Worm (Caenorhabditis elegans) whole organism, young adult: Measurements from ENCODE around the gene T25C12.3.
A peak's percentile ranks its signal among the peaks of the same experiment; 100 is the strongest.

Source experiments
- D2030.7 ChIP-seq: fragments of 200-800 bp; sonication (Bioruptor generic); IDR thresholded peaks from 2 replicates; pipeline ENCODE4 v1.3.6; 2022; ENCODE audit warnings: missing genetic modification reagents, missing genetic modification characterization, missing compliant biosample characterization
- F23B12.7 ChIP-seq: sonication (generic microtip); optimal IDR thresholded peaks from 2 replicates; lab custom pipeline; 2017; ENCODE audit warnings: missing genetic modification characterization, mild to moderate bottlenecking, missing compliant biosample characterization, antibody characterized with exemption, moderate library complexity; ENCODE audit not compliant: insufficient read depth
- F55B11.4 ChIP-seq: sonication (generic microtip); optimal IDR thresholded peaks from 2 replicates; lab custom pipeline; 2016; ENCODE audit warnings: missing compliant biosample characterization, missing genetic modification characterization, borderline replicate concordance; ENCODE audit not compliant: insufficient read depth
- F57C9.4 ChIP-seq: sonication (generic microtip); optimal IDR thresholded peaks from 2 replicates; lab custom pipeline; 2017; ENCODE audit warnings: mild to moderate bottlenecking, missing genetic modification characterization, missing compliant biosample characterization
- T07F8.4 ChIP-seq: sonication (generic microtip); optimal IDR thresholded peaks from 2 replicates; lab custom pipeline; 2016; ENCODE audit warnings: mild to moderate bottlenecking, missing genetic modification characterization, moderate library complexity, missing compliant biosample characterization
- Y53F4B.3 ChIP-seq: fragments of 200-800 bp; sonication (Bioruptor generic); IDR thresholded peaks from 2 replicates; pipeline ENCODE4 v1.3.6; 2022; ENCODE audit warnings: missing genetic modification reagents, missing genetic modification characterization, missing compliant biosample characterization
- Y53G8AR.9 ChIP-seq: fragments of 200-800 bp; sonication (Bioruptor generic); conservative IDR thresholded peaks from 2 replicates; pipeline ENCODE4 v1.3.6; 2022; ENCODE audit warnings: missing genetic modification reagents, missing genetic modification characterization, missing compliant biosample characterization
- Y67H2A.10 ChIP-seq: fragments of 200-800 bp; sonication (Bioruptor generic); conservative IDR thresholded peaks from 2 replicates; pipeline ENCODE4 v1.3.6; 2022; ENCODE audit warnings: missing genetic modification reagents, missing genetic modification characterization, missing compliant biosample characterization
- akir-1 ChIP-seq: fragments of 200-800 bp; sonication (Bioruptor generic); optimal IDR thresholded peaks from 2 replicates; lab custom pipeline; 2018; ENCODE audit warnings: mild to moderate bottlenecking, missing genetic modification characterization, moderate library complexity, missing compliant biosample characterization
- aptf-3 ChIP-seq: fragments of 200-800 bp; sonication (Bioruptor generic); IDR thresholded peaks from 2 replicates; pipeline ENCODE4 v1.3.6; 2022; ENCODE audit warnings: missing genetic modification characterization, missing compliant biosample characterization
- bed-2 ChIP-seq: fragments of 200-800 bp; sonication (Bioruptor generic); IDR thresholded peaks from 2 replicates; pipeline ENCODE4 v1.3.6; 2022; ENCODE audit warnings: missing genetic modification reagents, missing genetic modification characterization, missing compliant biosample characterization
- cebp-1 ChIP-seq, 2 experiments: fragments of 200-800 bp in 1 of 2; sonication (Bioruptor generic) in 1 of 2; sonication (generic microtip) in 1 of 2; IDR thresholded peaks in 1 of 2; optimal IDR thresholded peaks in 1 of 2; 2 replicates each; pipeline versions ENCODE4 v1.3.6 to Lab custom; 2017 to 2022; ENCODE audit warnings: missing compliant biosample characterization in 2 of 2, missing genetic modification characterization in 2 of 2, mild to moderate bottlenecking in 1 of 2, missing genetic modification reagents in 1 of 2, moderate library complexity in 1 of 2
- ceh-58 ChIP-seq: fragments of 200-800 bp; sonication (Bioruptor generic); IDR thresholded peaks from 2 replicates; pipeline ENCODE4 v1.3.6; 2022; ENCODE audit warnings: missing genetic modification characterization, missing compliant biosample characterization
- ceh-91 ChIP-seq: fragments of 200-800 bp; sonication (Bioruptor generic); IDR thresholded peaks from 2 replicates; pipeline ENCODE4 v1.3.6; 2022; ENCODE audit warnings: missing genetic modification reagents, missing genetic modification characterization, missing compliant biosample characterization
- chd-7 ChIP-seq: sonication (generic microtip); optimal IDR thresholded peaks from 2 replicates; lab custom pipeline; 2016; ENCODE audit warnings: mild to moderate bottlenecking, missing genetic modification characterization, moderate library complexity, missing compliant biosample characterization
- die-1 ChIP-seq: sonication (generic microtip); optimal IDR thresholded peaks from 2 replicates; lab custom pipeline; 2016; ENCODE audit warnings: missing genotype, mild to moderate bottlenecking, missing genetic modification characterization, missing compliant biosample characterization
- dox-1 ChIP-seq: fragments of 200-800 bp; sonication (Bioruptor generic); IDR thresholded peaks from 2 replicates; pipeline ENCODE4 v1.3.6; 2022; ENCODE audit warnings: missing genetic modification reagents, missing genetic modification characterization, missing compliant biosample characterization
- dpl-1 ChIP-seq: fragments of 150-350 bp; optimal IDR thresholded peaks from 2 replicates; lab custom pipeline; 2014; ENCODE audit warnings: missing biosample characterization, missing genetic modification reagents, missing genetic modification characterization
- egl-44 ChIP-seq: fragments of 200-800 bp; sonication (Bioruptor generic); IDR thresholded peaks from 2 replicates; pipeline ENCODE4 v1.3.6; 2022; ENCODE audit warnings: missing genetic modification reagents, missing genetic modification characterization, missing compliant biosample characterization
- egrh-3 ChIP-seq: fragments of 200-800 bp; sonication (Bioruptor generic); IDR thresholded peaks from 2 replicates; pipeline ENCODE4 v1.3.6; 2022; ENCODE audit warnings: missing genetic modification reagents, missing genetic modification characterization, missing compliant biosample characterization
- hlh-12 ChIP-seq: sonication (generic microtip); optimal IDR thresholded peaks from 2 replicates; lab custom pipeline; 2016; ENCODE audit warnings: missing genetic modification characterization, missing compliant biosample characterization
- hlh-26 ChIP-seq: fragments of 200-800 bp; sonication (Bioruptor generic); conservative IDR thresholded peaks from 2 replicates; pipeline ENCODE4 v1.3.6; 2022; ENCODE audit warnings: missing genetic modification reagents, missing genetic modification characterization, missing compliant biosample characterization
- hmg-1.2 ChIP-seq: fragments of 200-800 bp; sonication (Bioruptor generic); IDR thresholded peaks from 2 replicates; pipeline ENCODE4 v1.3.6; 2022; ENCODE audit warnings: missing genetic modification reagents, missing genetic modification characterization, missing compliant biosample characterization
- lag-1 ChIP-seq: fragments of 200-800 bp; sonication (Bioruptor generic); IDR thresholded peaks from 2 replicates; pipeline ENCODE4 v1.3.6; 2022; ENCODE audit warnings: missing genetic modification reagents, missing genetic modification characterization, missing compliant biosample characterization
- let-526 ChIP-seq: fragments of 200-800 bp; sonication (Bioruptor generic); IDR thresholded peaks from 2 replicates; pipeline ENCODE4 v1.3.6; 2022; ENCODE audit warnings: missing genetic modification reagents, missing genetic modification characterization, missing compliant biosample characterization
- lin-54 ChIP-seq: fragments of 200-800 bp; sonication (Bioruptor generic); optimal IDR thresholded peaks from 2 replicates; lab custom pipeline; 2018; ENCODE audit warnings: mild to moderate bottlenecking, missing genetic modification characterization, missing compliant biosample characterization
- lir-1 ChIP-seq: fragments of 200-800 bp; sonication (Bioruptor generic); conservative IDR thresholded peaks from 2 replicates; pipeline ENCODE4 v1.3.6; 2022; ENCODE audit warnings: missing genetic modification reagents, missing genetic modification characterization, missing compliant biosample characterization
- lsl-1 ChIP-seq: fragments of 200-800 bp; sonication (Bioruptor generic); optimal IDR thresholded peaks from 2 replicates; lab custom pipeline; 2018; ENCODE audit warnings: mild to moderate bottlenecking, missing genetic modification characterization, moderate library complexity, missing compliant biosample characterization
- madf-3 ChIP-seq: fragments of 200-800 bp; sonication (Bioruptor generic); IDR thresholded peaks from 2 replicates; pipeline ENCODE4 v1.3.6; 2022; ENCODE audit warnings: missing genetic modification reagents, missing genetic modification characterization, missing compliant biosample characterization
- madf-6 ChIP-seq: fragments of 200-800 bp; sonication (Bioruptor generic); IDR thresholded peaks from 2 replicates; pipeline ENCODE4 v1.3.6; 2022; ENCODE audit warnings: missing genetic modification reagents, missing genetic modification characterization, missing compliant biosample characterization
- madf-8 ChIP-seq: fragments of 200-800 bp; sonication (Bioruptor generic); conservative IDR thresholded peaks from 2 replicates; pipeline ENCODE4 v1.3.6; 2022; ENCODE audit warnings: missing genetic modification reagents, missing genetic modification characterization, missing compliant biosample characterization
- mcd-1 ChIP-seq: fragments of 200-800 bp; sonication (Bioruptor generic); IDR thresholded peaks from 2 replicates; pipeline ENCODE4 v1.3.6; 2022; ENCODE audit warnings: missing genetic modification reagents, missing genetic modification characterization, missing compliant biosample characterization
- mes-4 ChIP-seq: sonication (generic microtip); optimal IDR thresholded peaks from 2 replicates; lab custom pipeline; 2016; ENCODE audit warnings: missing genotype, missing genetic modification characterization, missing compliant biosample characterization
- nfya-2 ChIP-seq: fragments of 200-800 bp; sonication (Bioruptor generic); IDR thresholded peaks from 2 replicates; pipeline ENCODE4 v1.3.6; 2022; ENCODE audit warnings: missing genetic modification reagents, missing genetic modification characterization, missing compliant biosample characterization
- nfyb-1 ChIP-seq: fragments of 200-800 bp; sonication (Bioruptor generic); IDR thresholded peaks from 2 replicates; pipeline ENCODE4 v1.3.6; 2022; ENCODE audit warnings: missing genetic modification reagents, missing genetic modification characterization, missing compliant biosample characterization
- rcor-1 ChIP-seq: fragments of 200-800 bp; sonication (Bioruptor generic); IDR thresholded peaks from 2 replicates; pipeline ENCODE4 v1.3.6; 2022; ENCODE audit warnings: missing genetic modification reagents, missing genetic modification characterization, missing compliant biosample characterization
- rec-8 ChIP-seq, 2 experiments: sonication (generic microtip); optimal IDR thresholded peaks; 2 replicates each; lab custom pipeline; 2016; ENCODE audit warnings: mild to moderate bottlenecking in 2 of 2, missing genetic modification characterization in 2 of 2, missing genetic modification reagents in 2 of 2, missing genotype in 2 of 2, missing biosample characterization in 1 of 2, missing compliant biosample characterization in 1 of 2, moderate library complexity in 1 of 2
- rpc-1 ChIP-seq, 2 experiments: fragments of 150-350 bp in 1 of 2; sonication (generic microtip) in 1 of 2; optimal IDR thresholded peaks; 2 replicates each; lab custom pipeline; 2014 to 2018; ENCODE audit warnings: missing biosample characterization in 1 of 2, missing genetic modification characterization in 1 of 2, missing genetic modification reagents in 1 of 2, missing genotype in 1 of 2
- sdz-38 ChIP-seq: sonication (generic microtip); optimal IDR thresholded peaks from 2 replicates; lab custom pipeline; 2016; ENCODE audit warnings: missing genotype, missing genetic modification characterization, missing compliant biosample characterization
- snpc-4 ChIP-seq, 5 experiments: fragments of 150-350 bp in 1 of 5; sonication (generic microtip) in 4 of 5; optimal IDR thresholded peaks; 2 replicates each; lab custom pipeline; 2014 to 2018; ENCODE audit warnings: missing genetic modification characterization in 5 of 5, missing biosample characterization in 3 of 5, antibody characterized with exemption in 2 of 5, mild to moderate bottlenecking in 2 of 5, missing compliant biosample characterization in 2 of 5, missing genotype in 2 of 5, moderate library complexity in 2 of 5, missing genetic modification reagents in 1 of 5
- somi-1 ChIP-seq: fragments of 200-800 bp; sonication (Bioruptor generic); optimal IDR thresholded peaks from 2 replicates; lab custom pipeline; 2018; ENCODE audit warnings: mild to moderate bottlenecking, missing genetic modification characterization, missing compliant biosample characterization
- sptf-2 ChIP-seq: fragments of 200-800 bp; sonication (Bioruptor generic); optimal IDR thresholded peaks from 2 replicates; lab custom pipeline; 2018; ENCODE audit warnings: mild to moderate bottlenecking, missing genetic modification characterization, missing compliant biosample characterization
- unc-62 ChIP-seq: fragments of 150-350 bp; optimal IDR thresholded peaks from 2 replicates; lab custom pipeline; 2014; ENCODE audit warnings: missing biosample characterization, missing genetic modification reagents, missing genetic modification characterization
- zim-3 ChIP-seq: sonication (generic microtip); optimal IDR thresholded peaks from 2 replicates; lab custom pipeline; 2017; ENCODE audit warnings: mild to moderate bottlenecking, missing genetic modification characterization, moderate library complexity, missing compliant biosample characterization
- ztf-26 ChIP-seq: sonication (generic microtip); optimal IDR thresholded peaks from 2 replicates; lab custom pipeline; 2017; ENCODE audit warnings: missing genetic modification characterization, missing compliant biosample characterization
- ztf-28 ChIP-seq: fragments of 200-800 bp; sonication (Bioruptor generic); IDR thresholded peaks from 2 replicates; pipeline ENCODE4 v1.3.6; 2022; ENCODE audit warnings: missing genetic modification reagents, missing genetic modification characterization, missing compliant biosample characterization

Gene T25C12.3

DNA sequence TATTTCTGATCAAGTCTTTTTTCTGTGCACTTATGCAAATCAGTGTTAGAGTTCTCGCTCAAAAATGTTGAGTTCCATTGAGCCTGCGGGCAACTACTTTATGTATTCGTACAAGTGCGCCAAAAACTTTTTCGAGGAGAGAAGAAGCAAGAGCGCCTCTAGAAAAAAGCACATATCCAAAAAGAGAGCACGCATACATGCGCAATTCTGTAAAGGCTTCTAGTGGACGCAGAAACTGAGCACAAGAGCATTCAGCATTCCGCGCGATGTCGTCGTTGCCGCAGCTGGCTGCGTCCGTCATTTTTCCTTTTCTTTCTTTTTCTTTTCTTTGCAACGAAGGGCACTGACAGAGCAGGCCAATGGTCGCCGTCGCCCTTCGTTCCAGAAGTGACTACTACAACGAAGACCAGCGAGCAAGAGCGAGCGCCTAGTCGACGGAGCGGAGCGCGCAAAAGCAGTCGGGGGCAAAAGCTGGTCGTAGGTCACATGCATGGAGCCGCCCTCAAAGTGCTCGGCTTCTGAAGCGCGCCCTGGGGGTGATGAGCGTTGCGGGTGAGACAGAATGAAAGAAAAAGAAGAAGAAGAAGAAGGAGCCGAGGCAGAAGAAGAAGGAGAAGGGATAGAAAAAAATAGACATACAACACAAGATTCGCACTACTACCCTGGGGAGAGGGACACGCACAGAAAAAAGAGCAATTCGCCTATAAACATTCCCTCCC is 26.7 kb downstream of the T25C12.3 start (continued):
- no peak for TF ChIP-seq cebp-1 (GFP tag; IDR thresholded peaks at IDR 0.05; lab: Robert Waterston, UW)
- TF ChIP-seq cebp-1 (tag; optimal IDR thresholded peaks at IDR 0.05; lab: Kevin White, UChicago) = peak; percentile 65
- no peak for TF ChIP-seq Y67H2A.10 (GFP tag; lab: Robert Waterston, UW)
- TF ChIP-seq F55B11.4 (tag; lab: Kevin White, UChicago) = no peak
- no peak for TF ChIP-seq hlh-26
- TF ChIP-seq rpc-1 (optimal IDR thresholded peaks at IDR 0.05; lab: Kevin White, UChicago) = no peak
- TF ChIP-seq rpc-1 (tag; optimal IDR thresholded peaks at IDR 0.05; lab: Kevin White, UChicago) = no peak
- no peak for TF ChIP-seq let-526 (GFP tag; lab: Robert Waterston, UW)
- TF ChIP-seq sptf-2 = no peak
- TF ChIP-seq egl-44 (GFP tag; lab: Robert Waterston, UW) = no peak
- no peak for TF ChIP-seq snpc-4 (GFP tag; optimal IDR thresholded peaks at IDR 0.05; lab: Kevin White, UChicago)
- peak in 2 of 4 experiments; percentile 21 to 54 for TF ChIP-seq snpc-4 (tag; optimal IDR thresholded peaks at IDR 0.05; lab: Kevin White, UChicago)
- no peak for TF ChIP-seq ztf-28
- TF ChIP-seq egrh-3 (GFP tag; lab: Robert Waterston, UW) = peak; percentile 84
- no peak for TF ChIP-seq sdz-38
- TF ChIP-seq lsl-1 (GFP tag; lab: Kevin White, UChicago) = no peak
- TF ChIP-seq dox-1 = peak; percentile 68
- TF ChIP-seq rec-8 (tag; optimal IDR thresholded peaks at IDR 0.05; lab: Kevin White, UChicago) = no peak
- no peak for TF ChIP-seq bed-2
- no peak for TF ChIP-seq unc-62 (GFP tag; lab: Kevin White, UChicago)
- TF ChIP-seq madf-3 (GFP tag; lab: Robert Waterston, UW) = no peak
- TF ChIP-seq rcor-1 = no peak
- peak; percentile 48 for TF ChIP-seq chd-7 (tag; lab: Kevin White, UChicago)
- TF ChIP-seq T07F8.4 (tag; lab: Kevin White, UChicago) = no peak
- no peak for TF ChIP-seq lir-1
- no peak for TF ChIP-seq F57C9.4 (tag; lab: Kevin White, UChicago)
- TF ChIP-seq lag-1 (GFP tag; lab: Robert Waterston, UW) = no peak
- no peak for TF ChIP-seq D2030.7 (GFP tag; lab: Robert Waterston, UW)
- peak; percentile 35 for TF ChIP-seq ztf-26 (tag; lab: Kevin White, UChicago)
- no peak for TF ChIP-seq hlh-12 (tag; lab: Kevin White, UChicago)
- TF ChIP-seq madf-6 (GFP tag; lab: Robert Waterston, UW) = no peak
- TF ChIP-seq zim-3 (tag; lab: Kevin White, UChicago) = no peak
- TF ChIP-seq hmg-1.2 (GFP tag; lab: Robert Waterston, UW) = no peak; the same call in 1 of the 2 replicates
- no peak for TF ChIP-seq aptf-3 (GFP tag; lab: Robert Waterston, UW)
- TF ChIP-seq mcd-1 (GFP tag; lab: Robert Waterston, UW) = 0 out of 2 replicates have a peak, but pooled peaks have one; percentile 22
- no peak for TF ChIP-seq akir-1 (GFP tag; lab: Kevin White, UChicago)
- TF ChIP-seq mes-4 (tag; lab: Kevin White, UChicago) = no peak
- TF ChIP-seq lin-54 (GFP tag; lab: Kevin White, UChicago) = no peak
- TF ChIP-seq Y53F4B.3 = no peak
- TF ChIP-seq nfyb-1 (GFP tag; lab: Robert Waterston, UW) = no peak; the same call in 1 of the 2 replicates
- TF ChIP-seq somi-1 (GFP tag; lab: Kevin White, UChicago) = peak; percentile 32
- no peak for TF ChIP-seq madf-8 (GFP tag; lab: Robert Waterston, UW)
- TF ChIP-seq die-1 (tag; lab: Kevin White, UChicago) = no peak
- no peak for TF ChIP-seq ceh-58
- TF ChIP-seq dpl-1 (GFP tag; lab: Kevin White, UChicago) = no peak
- no peak for TF ChIP-seq F23B12.7
- no peak for TF ChIP-seq nfya-2 (GFP tag; lab: Robert Waterston, UW)
- TF ChIP-seq Y53G8AR.9 (GFP tag; lab: Robert Waterston, UW) = no peak
- no peak for TF ChIP-seq ceh-91
